Worm (Caenorhabditis elegans) whole organism, L2 larva: ENCODE data around the gene C48B4.12.

Experiments used
- aly-2 ChIP-seq: fragments of 150-350 bp; optimal IDR thresholded peaks from 2 replicates; lab custom pipeline; 2014; ENCODE audit warnings: missing biosample characterization, missing genetic modification characterization
- ceh-16 ChIP-seq: fragments of 150-350 bp; optimal IDR thresholded peaks from 2 replicates; lab custom pipeline; 2014; ENCODE audit warnings: missing biosample characterization, missing genetic modification characterization
- mbf-1 ChIP-seq: sonication (generic microtip); optimal IDR thresholded peaks from 2 replicates; lab custom pipeline; 2017; ENCODE audit warnings: missing biosample characterization, missing genetic modification characterization
- peb-1 ChIP-seq: fragments of 150-350 bp; optimal IDR thresholded peaks from 2 replicates; lab custom pipeline; 2014; ENCODE audit warnings: missing biosample characterization, missing genetic modification characterization
- unc-55 ChIP-seq: fragments of 150-350 bp; sonication (generic microtip); optimal IDR thresholded peaks from 3 replicates; lab custom pipeline; 2014; ENCODE audit warnings: missing biosample characterization, missing genetic modification reagents, missing genetic modification characterization
- ztf-4 ChIP-seq: fragments of 150-350 bp; optimal IDR thresholded peaks from 2 replicates; lab custom pipeline; 2014; ENCODE audit warnings: missing biosample characterization, missing genetic modification characterization

ce11 chrIII:9642110-9642509 lies 45.0 kb downstream of the C48B4.12 start:
- TF ChIP-seq ztf-4 (tag; lab: Kevin White, UChicago) (no peak), mbf-1 (no peak), aly-2 (tag; lab: Kevin White, UChicago) (no peak), ceh-16 (no peak), unc-55 (no peak), peb-1 (tag; lab: Kevin White, UChicago) (no peak)
